Fruit fly (Drosophila melanogaster) whole organism, adult: ENCODE results near the gene PolZ2.

ENCODE experiments used
- CG5204 ChIP-seq: fragments of 200-800 bp; sonication (Bioruptor generic); optimal IDR thresholded peaks from 2 replicates; lab custom pipeline; 2016; ENCODE audit warnings: missing biosample characterization, missing genetic modification characterization
- Clk ChIP-seq: fragments of 200-800 bp; sonication (Bioruptor generic); optimal IDR thresholded peaks from 2 replicates; lab custom pipeline; 2017; ENCODE audit warnings: missing biosample characterization, missing genetic modification characterization
- cic ChIP-seq: fragments of 200-800 bp; sonication (Bioruptor generic); optimal IDR thresholded peaks from 2 replicates; lab custom pipeline; 2017; ENCODE audit warnings: missing biosample characterization, mild to moderate bottlenecking, missing genetic modification characterization, moderate library complexity

DNA sequence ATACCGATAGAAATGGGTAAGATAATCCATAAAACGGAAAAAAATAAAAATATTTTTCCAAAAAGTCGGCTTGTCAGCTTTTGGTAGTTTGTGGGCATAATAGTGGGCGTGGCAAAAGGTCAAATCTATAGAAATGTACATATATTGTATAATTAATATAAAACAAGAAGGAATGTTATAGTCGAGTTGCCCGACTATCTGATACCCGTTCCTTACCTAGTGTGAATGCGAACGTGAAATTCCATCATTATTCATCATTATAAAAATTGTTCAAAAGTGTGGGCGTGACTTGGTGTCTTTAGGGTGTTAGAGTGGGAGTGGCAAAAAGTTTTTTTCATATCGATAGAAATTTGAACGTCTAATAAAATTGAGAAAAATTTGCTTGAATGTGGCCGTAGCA is 37.1 kb upstream of the PolZ2 start:
- TF ChIP-seq CG5204 (GFP tag; lab: Kevin White, UChicago) (no peak), Clk (GFP tag; lab: Kevin White, UChicago) (no peak), cic (GFP tag; lab: Kevin White, UChicago) (no peak)
